In genomic region chrIV:16381933-16382591, ce11 we compare ENCODE assay signal across 2 worm cellular contexts.
A peak's percentile ranks its signal among the peaks of the same experiment; 100 is the strongest.
TF ChIP-seq lines count a peak whose summit lies in the region.

TSS of gene Y7A9D.1 (minus strand) at chrIV:16382215.

TF ChIP-seq in whole organism, L4 larva, 104 proteins besides CTCF, POLR2A, EP300 and RAD21 (continued from another document):
- TF ChIP-seq Y75B8A.6 (GFP tag; IDR thresholded peaks at IDR 0.05; lab: Robert Waterston, UW) (no peak), dve-1 (tag; optimal IDR thresholded peaks at IDR 0.05; lab: Kevin White, UChicago; ENCODE audit: insufficient read depth) (peak; percentile 65), unc-62 (GFP tag; optimal IDR thresholded peaks at IDR 0.05 in 1 of 2; lab: Kevin White, UChicago) (no peak), unc-62 (tag; optimal IDR thresholded peaks at IDR 0.05; lab: Kevin White, UChicago) (no peak), spr-1 (tag; optimal IDR thresholded peaks at IDR 0.05; lab: Kevin White, UChicago) (peak; percentile 52), ctbp-1 (GFP tag; IDR thresholded peaks at IDR 0.05; lab: Robert Waterston, UW) (peak; percentile 83), ztf-11 (tag; optimal IDR thresholded peaks at IDR 0.05; lab: Kevin White, UChicago) (no peak), vab-7 (GFP tag; IDR thresholded peaks at IDR 0.05; lab: Robert Waterston, UW) (peak; percentile 70; the same call in 1 of the 2 replicates)

TF ChIP-seq in whole organism, late embryonic, 69 proteins besides CTCF, POLR2A, EP300 and RAD21 (continued from another document):
- TF ChIP-seq K09A11.1 (tag; optimal IDR thresholded peaks at IDR 0.05; lab: Kevin White, UChicago; ENCODE audit: insufficient read depth) = peak; percentile 40
- TF ChIP-seq unc-86 (tag; optimal IDR thresholded peaks at IDR 0.05; lab: Kevin White, UChicago) = peak; percentile 22
- TF ChIP-seq nfya-1 (tag; optimal IDR thresholded peaks at IDR 0.05; lab: Kevin White, UChicago) = peak; percentile 49
- peak; percentile 45 for TF ChIP-seq elt-4 (tag; optimal IDR thresholded peaks at IDR 0.05; lab: Kevin White, UChicago)
